Worm (Caenorhabditis elegans) whole organism, L3 larva: ENCODE data around the gene lgc-47.

Source experiments
- ZK546.5 ChIP-seq: sonication (generic microtip); optimal IDR thresholded peaks from 2 replicates; lab custom pipeline; 2017; ENCODE audit warnings: missing biosample characterization, missing genetic modification characterization
- ama-1 ChIP-seq: fragments of 150-350 bp; optimal IDR thresholded peaks from 2 replicates; lab custom pipeline; 2018
- ceh-16 ChIP-seq: sonication (generic microtip); optimal IDR thresholded peaks from 2 replicates; lab custom pipeline; 2017; ENCODE audit warnings: missing biosample characterization, missing genetic modification characterization
- ceh-28 ChIP-seq: fragments of 150-350 bp; optimal IDR thresholded peaks from 2 replicates; lab custom pipeline; 2014; ENCODE audit warnings: missing biosample characterization, missing genetic modification reagents, missing genetic modification characterization
- ceh-82 ChIP-seq: fragments of 150-350 bp; optimal IDR thresholded peaks from 2 replicates; lab custom pipeline; 2014; ENCODE audit warnings: missing biosample characterization, missing genetic modification characterization
- ceh-9 ChIP-seq: sonication (generic microtip); optimal IDR thresholded peaks from 2 replicates; lab custom pipeline; 2018; ENCODE audit warnings: missing biosample characterization, missing genetic modification characterization
- daf-12 ChIP-seq: fragments of 150-350 bp; optimal IDR thresholded peaks from 2 replicates; lab custom pipeline; 2014; ENCODE audit warnings: missing biosample characterization, missing genetic modification reagents, missing genetic modification characterization
- egl-27 ChIP-seq: sonication (generic microtip); optimal IDR thresholded peaks from 4 replicates; lab custom pipeline; 2017; ENCODE audit warnings: missing biosample characterization, missing genetic modification reagents, missing genetic modification characterization
- elt-1 ChIP-seq: fragments of 150-350 bp; optimal IDR thresholded peaks from 2 replicates; lab custom pipeline; 2014; ENCODE audit warnings: missing biosample characterization, missing genetic modification characterization
- elt-2 ChIP-seq: sonication (generic microtip); optimal IDR thresholded peaks from 2 replicates; lab custom pipeline; 2016; ENCODE audit warnings: missing genetic modification reagents, mild to moderate bottlenecking, missing genetic modification characterization, missing compliant biosample characterization
- elt-3 ChIP-seq, 3 experiments: fragments of 150-350 bp in 1 of 3; sonication (generic microtip) in 2 of 3; optimal IDR thresholded peaks; 2 replicates in 2 of 3; 4 replicates in 1 of 3; lab custom pipeline; 2014 to 2017; ENCODE audit warnings: missing biosample characterization in 3 of 3, missing genetic modification characterization in 3 of 3
- eor-1 ChIP-seq, 2 experiments: fragments of 150-350 bp; optimal IDR thresholded peaks; 2 replicates each; lab custom pipeline; 2014 to 2018; ENCODE audit warnings: missing biosample characterization in 2 of 2, missing genetic modification characterization in 2 of 2
- fkh-10 ChIP-seq: sonication (generic microtip); optimal IDR thresholded peaks from 2 replicates; lab custom pipeline; 2017; ENCODE audit warnings: missing biosample characterization, missing genetic modification reagents, missing genetic modification characterization
- fkh-2 ChIP-seq: fragments of 150-350 bp; optimal IDR thresholded peaks from 2 replicates; lab custom pipeline; 2014; ENCODE audit warnings: missing biosample characterization, missing genetic modification reagents, missing genetic modification characterization
- fos-1 ChIP-seq: fragments of 150-350 bp; optimal IDR thresholded peaks from 2 replicates; lab custom pipeline; 2014; ENCODE audit warnings: missing biosample characterization, missing genetic modification characterization
- jun-1 ChIP-seq: fragments of 150-350 bp; optimal IDR thresholded peaks from 2 replicates; lab custom pipeline; 2014; ENCODE audit warnings: missing biosample characterization, missing genetic modification reagents, missing genetic modification characterization
- lin-15B ChIP-seq: fragments of 150-350 bp; optimal IDR thresholded peaks from 2 replicates; lab custom pipeline; 2014; ENCODE audit warnings: missing biosample characterization, missing genetic modification characterization
- lin-39 ChIP-seq: fragments of 150-350 bp; optimal IDR thresholded peaks from 2 replicates; lab custom pipeline; 2018; ENCODE audit warnings: missing biosample characterization, missing genetic modification reagents, missing genetic modification characterization
- mdl-1 ChIP-seq: fragments of 150-350 bp; optimal IDR thresholded peaks from 2 replicates; lab custom pipeline; 2014; ENCODE audit warnings: missing biosample characterization, missing genetic modification characterization
- mml-1 ChIP-seq: fragments of 150-350 bp; sonication (generic microtip); optimal IDR thresholded peaks from 3 replicates; lab custom pipeline; 2014; ENCODE audit warnings: missing biosample characterization, missing genetic modification characterization
- nfya-1 ChIP-seq: sonication (generic microtip); optimal IDR thresholded peaks from 2 replicates; lab custom pipeline; 2017; ENCODE audit warnings: missing genetic modification characterization, mild to moderate bottlenecking, missing compliant biosample characterization, antibody characterized with exemption, moderate library complexity; ENCODE audit not compliant: insufficient read depth
- nhr-23 ChIP-seq: fragments of 150-350 bp; optimal IDR thresholded peaks from 2 replicates; lab custom pipeline; 2014; ENCODE audit warnings: missing biosample characterization, missing genetic modification reagents, missing genetic modification characterization
- nhr-237 ChIP-seq: fragments of 150-350 bp; optimal IDR thresholded peaks from 2 replicates; lab custom pipeline; 2014; ENCODE audit warnings: missing biosample characterization, missing genetic modification characterization
- nhr-25 ChIP-seq: sonication (generic microtip); optimal IDR thresholded peaks from 2 replicates; lab custom pipeline; 2017; ENCODE audit warnings: missing biosample characterization, missing genetic modification characterization
- nhr-28 ChIP-seq: fragments of 150-350 bp; optimal IDR thresholded peaks from 2 replicates; lab custom pipeline; 2014; ENCODE audit warnings: missing biosample characterization, missing genetic modification characterization
- nhr-43 ChIP-seq: sonication (generic microtip); optimal IDR thresholded peaks from 2 replicates; lab custom pipeline; 2016; ENCODE audit warnings: mild to moderate bottlenecking, missing genetic modification characterization, missing compliant biosample characterization; ENCODE audit not compliant: poor library complexity, severe bottlenecking
- nhr-76 ChIP-seq: fragments of 150-350 bp; sonication (generic microtip); optimal IDR thresholded peaks from 5 replicates; lab custom pipeline; 2014; ENCODE audit warnings: missing biosample characterization, missing genetic modification characterization
- nhr-77 ChIP-seq: fragments of 150-350 bp; optimal IDR thresholded peaks from 2 replicates; lab custom pipeline; 2014; ENCODE audit warnings: missing biosample characterization, missing genetic modification characterization
- pha-4 ChIP-seq: fragments of 150-350 bp; optimal IDR thresholded peaks from 2 replicates; lab custom pipeline; 2014; ENCODE audit warnings: missing biosample characterization, missing genetic modification reagents, missing genetic modification characterization
- pqm-1 ChIP-seq: fragments of 150-350 bp; optimal IDR thresholded peaks from 2 replicates; lab custom pipeline; 2017; ENCODE audit warnings: missing biosample characterization, missing genetic modification characterization, inconsistent platforms
- snpc-4 ChIP-seq: fragments of 150-350 bp; optimal IDR thresholded peaks from 2 replicates; lab custom pipeline; 2014; ENCODE audit warnings: missing biosample characterization, missing genetic modification characterization
- tbx-2 ChIP-seq: sonication (generic microtip); optimal IDR thresholded peaks from 2 replicates; lab custom pipeline; 2016; ENCODE audit warnings: mild to moderate bottlenecking, missing genetic modification characterization, missing compliant biosample characterization
- unc-39 ChIP-seq: sonication (generic microtip); optimal IDR thresholded peaks from 4 replicates; lab custom pipeline; 2017; ENCODE audit warnings: missing biosample characterization, missing genetic modification characterization
- unc-62 ChIP-seq: fragments of 150-350 bp; sonication (generic microtip); optimal IDR thresholded peaks from 4 replicates; lab custom pipeline; 2014; ENCODE audit warnings: missing biosample characterization, missing genetic modification reagents, missing genetic modification characterization
- zag-1 ChIP-seq: fragments of 150-350 bp; optimal IDR thresholded peaks from 2 replicates; lab custom pipeline; 2014; ENCODE audit warnings: missing biosample characterization, missing genetic modification characterization
- ztf-11 ChIP-seq: fragments of 150-350 bp; optimal IDR thresholded peaks from 2 replicates; lab custom pipeline; 2014; ENCODE audit warnings: missing biosample characterization, missing genetic modification characterization
- ztf-4 ChIP-seq: fragments of 150-350 bp; optimal IDR thresholded peaks from 2 replicates; lab custom pipeline; 2014; ENCODE audit warnings: missing biosample characterization, missing genetic modification characterization

Gene lgc-47

DNA sequence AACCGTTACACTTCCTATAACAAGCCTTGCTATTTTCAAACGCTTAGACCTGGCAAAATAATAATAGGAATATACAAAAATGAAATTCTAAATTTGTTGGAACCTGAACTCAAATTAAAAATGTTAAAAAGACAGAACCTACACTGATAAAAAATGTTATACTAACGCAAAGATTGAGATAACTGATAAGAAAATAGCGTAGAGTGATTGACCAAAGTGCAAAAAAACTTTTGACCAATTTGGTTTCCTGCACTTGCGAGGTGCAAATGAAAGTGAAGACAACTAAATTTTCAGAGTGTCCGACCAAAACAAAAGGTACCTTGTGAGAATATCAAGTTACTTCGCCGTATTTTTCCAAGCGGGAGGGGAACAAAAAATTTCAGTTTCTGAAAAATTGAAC, 11.9 kb downstream of the lgc-47 start:
- TF ChIP-seq ama-1 (lab: Kevin White, UChicago) (no peak), elt-2 (tag; lab: Kevin White, UChicago) (peak; percentile 62), nhr-77 (tag; lab: Kevin White, UChicago) (no peak), ZK546.5 (no peak)

DNA sequence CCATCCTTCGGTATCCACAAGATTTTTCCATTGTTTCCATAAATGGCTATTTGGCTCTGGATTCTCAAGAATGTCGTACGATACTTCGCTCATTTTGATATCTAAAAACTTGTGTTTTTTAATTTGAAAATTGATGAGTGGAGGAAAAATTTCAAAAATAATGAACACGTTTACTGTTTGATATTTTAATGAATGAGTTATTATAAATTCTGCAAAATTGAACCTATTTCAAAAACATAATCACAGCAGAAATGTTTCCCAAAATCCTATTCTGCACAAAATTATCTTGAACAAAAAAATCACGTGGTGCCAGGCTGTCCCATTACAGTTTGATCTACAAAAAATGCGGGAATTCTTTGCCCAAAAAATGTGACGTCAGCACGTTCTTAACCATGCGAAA, 13.3 kb downstream of the lgc-47 start, which contains the start of gene F36G3.2:
Gene F36G3.2 (minus strand): TSS at position 101 of the 400 bp plus-strand sequence.
- TF ChIP-seq elt-3 (tag; optimal IDR thresholded peaks at IDR 0.05; lab: Kevin White, UChicago) (no peak), lin-39 (tag; lab: Kevin White, UChicago) (no peak), ama-1 (lab: Kevin White, UChicago) (no peak), daf-12 (tag; lab: Kevin White, UChicago) (no peak), ceh-82 (tag; lab: Kevin White, UChicago) (no peak), unc-62 (GFP tag; lab: Kevin White, UChicago) (no peak), ceh-9 (tag; lab: Kevin White, UChicago) (no peak), nhr-28 (tag; lab: Kevin White, UChicago) (no peak), fkh-10 (no peak), snpc-4 (tag; lab: Kevin White, UChicago) (no peak), nhr-23 (tag; lab: Kevin White, UChicago) (no peak), mdl-1 (tag; lab: Kevin White, UChicago) (no peak), nfya-1 (tag; lab: Kevin White, UChicago) (no peak)

DNA sequence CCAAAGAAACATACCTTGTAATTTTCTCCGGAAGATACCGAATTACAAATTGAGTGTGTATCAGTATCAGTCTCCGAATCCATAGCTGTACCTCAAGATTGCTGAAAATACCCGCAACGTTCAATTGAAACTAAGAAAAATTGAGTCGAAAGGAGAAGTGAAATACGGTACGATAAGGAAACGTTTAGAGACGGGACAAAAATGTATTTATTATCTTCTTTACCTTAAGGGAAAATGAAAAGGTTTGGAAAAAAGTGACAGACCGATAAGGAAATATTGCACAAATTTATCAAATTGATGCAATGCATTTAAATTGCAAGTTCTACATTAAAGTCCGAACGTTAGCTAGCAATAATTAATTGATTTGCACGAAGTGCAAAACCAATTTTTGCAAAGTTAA, 18.4 kb downstream of the lgc-47 start, which contains the start of gene F36G3.1:
Gene F36G3.1 (minus strand): TSS at position 101 of the 400 bp plus-strand sequence.
- TF ChIP-seq snpc-4 (tag; lab: Kevin White, UChicago): no peak
- no peak for TF ChIP-seq eor-1 (tag; optimal IDR thresholded peaks at IDR 0.05; lab: Kevin White, UChicago)
- no peak for TF ChIP-seq fkh-2
- TF ChIP-seq ceh-82 (tag; lab: Kevin White, UChicago): no peak
- no peak for TF ChIP-seq fos-1 (tag; lab: Kevin White, UChicago)
- TF ChIP-seq elt-3 (tag; optimal IDR thresholded peaks at IDR 0.05; lab: Kevin White, UChicago): no peak
- no peak for TF ChIP-seq elt-2 (tag; lab: Kevin White, UChicago)
- TF ChIP-seq nhr-25 (tag; lab: Kevin White, UChicago): no peak

DNA sequence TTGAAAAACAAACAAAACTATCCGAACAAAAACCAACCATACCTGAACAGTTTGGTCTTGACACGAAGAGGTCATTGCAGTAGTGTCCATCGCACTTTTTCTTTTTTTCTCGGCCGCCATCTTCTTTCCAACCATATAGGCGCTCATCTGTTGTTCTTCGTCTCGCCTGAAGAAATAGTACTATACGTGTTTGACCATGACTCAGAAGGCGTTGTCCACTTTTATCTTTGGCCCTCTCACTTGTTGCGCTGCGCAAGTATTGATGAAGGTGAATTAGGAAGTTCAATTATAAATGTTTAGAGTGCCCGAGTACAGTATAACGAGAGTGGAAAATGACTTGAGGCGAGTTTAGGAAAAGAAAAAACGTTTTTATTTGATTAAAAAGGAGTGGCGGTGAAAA, 21.6 kb downstream of the lgc-47 start:
- TF ChIP-seq ceh-9 (tag; lab: Kevin White, UChicago): no peak
- no peak for TF ChIP-seq egl-27 (tag; lab: Kevin White, UChicago)
- TF ChIP-seq ceh-28: no peak
- peak; percentile 15 for TF ChIP-seq pha-4 (tag; lab: Kevin White, UChicago)
- TF ChIP-seq ztf-4 (tag; lab: Kevin White, UChicago): no peak
- TF ChIP-seq nhr-25 (tag; lab: Kevin White, UChicago): peak; percentile 33
- no peak for TF ChIP-seq ztf-11
- peak; percentile 64 for TF ChIP-seq nhr-23 (tag; lab: Kevin White, UChicago)
- TF ChIP-seq mml-1 (tag; lab: Kevin White, UChicago): no peak
- no peak for TF ChIP-seq jun-1 (tag; lab: Kevin White, UChicago)
- TF ChIP-seq nhr-43 (tag; lab: Kevin White, UChicago): no peak
- TF ChIP-seq zag-1 (tag; lab: Kevin White, UChicago): no peak
- no peak for TF ChIP-seq unc-39 (tag; lab: Kevin White, UChicago)
- no peak for TF ChIP-seq nhr-76 (tag; lab: Kevin White, UChicago)
- no peak for TF ChIP-seq elt-1 (tag; lab: Kevin White, UChicago)
- TF ChIP-seq ceh-16 (tag; lab: Kevin White, UChicago): no peak
- TF ChIP-seq nhr-237 (tag; lab: Kevin White, UChicago): no peak
- TF ChIP-seq lin-15B (tag; lab: Kevin White, UChicago): no peak
- TF ChIP-seq tbx-2 (tag; lab: Kevin White, UChicago): no peak
- no peak for TF ChIP-seq fos-1 (tag; lab: Kevin White, UChicago)
- TF ChIP-seq pqm-1 (tag; lab: Kevin White, UChicago): no peak
- no peak for TF ChIP-seq elt-3 (tag; optimal IDR thresholded peaks at IDR 0.05; lab: Kevin White, UChicago)
- no peak for TF ChIP-seq elt-2 (tag; lab: Kevin White, UChicago)
- no peak for TF ChIP-seq unc-62 (GFP tag; lab: Kevin White, UChicago)
